Fruit fly (Drosophila melanogaster): ENCODE measurements around the gene EMC3.

DNA sequence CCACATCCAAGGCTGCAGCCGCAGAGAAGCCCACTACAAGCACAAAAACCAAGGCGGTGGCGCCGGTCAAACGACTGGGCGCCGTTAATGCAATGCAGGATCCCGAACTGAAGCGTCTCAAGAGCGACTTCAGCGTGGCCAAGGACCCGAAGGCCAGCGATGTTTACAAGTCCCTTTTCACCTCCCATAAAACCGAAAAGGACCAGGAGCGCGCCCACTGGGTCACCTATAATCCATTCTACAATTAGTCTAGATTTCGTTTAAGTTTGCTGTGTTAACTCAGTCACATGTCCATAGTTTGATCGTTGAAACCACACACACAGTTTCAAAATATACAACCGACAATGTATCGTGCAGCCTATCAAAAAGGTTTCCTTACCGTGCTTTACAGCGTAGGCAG lies 2.3 kb downstream of the EMC3 start, which contains the start of gene CG17118:
- TF ChIP-seq Crg-1 (GFP tag; optimal IDR thresholded peaks at IDR 0.05) (no peak), CG33017 (tag; optimal IDR thresholded peaks at IDR 0.05) (no peak), CG14711 (tag; optimal IDR thresholded peaks at IDR 0.05) (no peak)

All from whole organism, adult.